Fruit fly (Drosophila melanogaster): ENCODE data around the gene CG4375.

The CG4375 gene

dm6 chr2L:1043195-1043990, 16.7 kb upstream of the CG4375 start (continued):
- TF ChIP-seq sens (GFP tag): peak; percentile 29
- TF ChIP-seq az2 (GFP tag; optimal IDR thresholded peaks at IDR 0.05): no peak
- no peak for TF ChIP-seq Awh (GFP tag; IDR thresholded peaks at IDR 0.05)
- no peak for TF ChIP-seq CG10321 (GFP tag; IDR thresholded peaks at IDR 0.05)
- peak; percentile 52; the same call in 1 of the 2 replicates for TF ChIP-seq NFAT (GFP tag; IDR thresholded peaks at IDR 0.05)
- no peak for TF ChIP-seq sqz (GFP tag; optimal IDR thresholded peaks at IDR 0.05)
- no peak for TF ChIP-seq nerfin-2 (GFP tag; IDR thresholded peaks at IDR 0.05; ENCODE audit: partially characterized antibody)
- no peak for TF ChIP-seq CG17328 (GFP tag; IDR thresholded peaks at IDR 0.05)
- TF ChIP-seq CG15601 (tag; optimal IDR thresholded peaks at IDR 0.05): no peak
- TF ChIP-seq Hey (tag; optimal IDR thresholded peaks at IDR 0.05): no peak
- TF ChIP-seq bab2 (GFP tag; optimal IDR thresholded peaks at IDR 0.05): no peak
- no peak for TF ChIP-seq Nf-YC (tag; optimal IDR thresholded peaks at IDR 0.05)
- TF ChIP-seq CG31365 (tag; optimal IDR thresholded peaks at IDR 0.05): no peak
- TF ChIP-seq CG7786 (GFP tag; optimal IDR thresholded peaks at IDR 0.05): peak; percentile 72
- no peak for TF ChIP-seq fd64A (GFP tag; optimal IDR thresholded peaks at IDR 0.05)
- peak; percentile 12 for TF ChIP-seq CG12391 (tag; optimal IDR thresholded peaks at IDR 0.05)
- no peak for TF ChIP-seq Max (GFP tag; optimal IDR thresholded peaks at IDR 0.05)
- TF ChIP-seq seq (GFP tag; IDR thresholded peaks at IDR 0.05): no peak
- no peak for TF ChIP-seq twi (tag; optimal IDR thresholded peaks at IDR 0.05)
- TF ChIP-seq tap (tag; optimal IDR thresholded peaks at IDR 0.05): no peak
- TF ChIP-seq gcm (GFP tag; optimal IDR thresholded peaks at IDR 0.05): no peak
- no peak for TF ChIP-seq Abd-B (GFP tag; optimal IDR thresholded peaks at IDR 0.05)
- no peak for TF ChIP-seq slp2 (GFP tag; optimal IDR thresholded peaks at IDR 0.05)
- no peak for TF ChIP-seq CG13123 (GFP tag; optimal IDR thresholded peaks at IDR 0.05)
- TF ChIP-seq CG33557 (GFP tag; optimal IDR thresholded peaks at IDR 0.05): no peak
- no peak for TF ChIP-seq CG10267 (tag; optimal IDR thresholded peaks at IDR 0.05)
- no peak for TF ChIP-seq Hr78 (GFP tag; optimal IDR thresholded peaks at IDR 0.05)
- no peak for TF ChIP-seq dm (GFP tag; optimal IDR thresholded peaks at IDR 0.05)
- TF ChIP-seq Lhr (GFP tag; optimal IDR thresholded peaks at IDR 0.05): no peak
- TF ChIP-seq nom (GFP tag; optimal IDR thresholded peaks at IDR 0.05): no peak
- TF ChIP-seq gro (GFP tag; optimal IDR thresholded peaks at IDR 0.05): peak; percentile 30
- no peak for TF ChIP-seq unpg (GFP tag; optimal IDR thresholded peaks at IDR 0.05)
- TF ChIP-seq pita (GFP tag; optimal IDR thresholded peaks at IDR 0.05): no peak
- no peak for TF ChIP-seq Antp (GFP tag; optimal IDR thresholded peaks at IDR 0.05)
- TF ChIP-seq CG2202 (tag; optimal IDR thresholded peaks at IDR 0.05): no peak
- no peak for TF ChIP-seq CG1529 (GFP tag; optimal IDR thresholded peaks at IDR 0.05)
- no peak for TF ChIP-seq CG12155 (GFP tag; optimal IDR thresholded peaks at IDR 0.05)
- TF ChIP-seq gcm2 (GFP tag; optimal IDR thresholded peaks at IDR 0.05): no peak
- no peak for TF ChIP-seq z (GFP tag; IDR thresholded peaks at IDR 0.05)
- TF ChIP-seq unc-4 (GFP tag; IDR thresholded peaks at IDR 0.05; ENCODE audit: partially characterized antibody): no peak
- TF ChIP-seq CG2129 (GFP tag; IDR thresholded peaks at IDR 0.05; ENCODE audit: partially characterized antibody): no peak
- TF ChIP-seq CG11093 (GFP tag; IDR thresholded peaks at IDR 0.05): no peak
- TF ChIP-seq fru (optimal IDR thresholded peaks at IDR 0.05): no peak
- no peak for TF ChIP-seq CG14710 (tag; optimal IDR thresholded peaks at IDR 0.05)
- no peak for TF ChIP-seq Ssrp (tag; optimal IDR thresholded peaks at IDR 0.05)
- TF ChIP-seq CG31224 (GFP tag; IDR thresholded peaks at IDR 0.05): no peak
- no peak for TF ChIP-seq CG11696 (GFP tag; IDR thresholded peaks at IDR 0.05)
- TF ChIP-seq Taf1 (GFP tag; IDR thresholded peaks at IDR 0.05): peak; percentile 39; the same call in 1 of the 2 replicates
- no peak for TF ChIP-seq slou (GFP tag; optimal IDR thresholded peaks at IDR 0.05)
- no peak for TF ChIP-seq CTCF (GFP tag; optimal IDR thresholded peaks at IDR 0.05)
- no peak for TF ChIP-seq pros (GFP tag; optimal IDR thresholded peaks at IDR 0.05)

Measured in whole organism, embryonic.